Worm (Caenorhabditis elegans): Measurements from ENCODE around the gene T22F3.8.
"Not testable (repeated sequence)": the region's sequence is repeated elsewhere in the genome, so short reads cannot be mapped to it uniquely, and the experiment has no call there.

T22F3.8 gene

DNA sequence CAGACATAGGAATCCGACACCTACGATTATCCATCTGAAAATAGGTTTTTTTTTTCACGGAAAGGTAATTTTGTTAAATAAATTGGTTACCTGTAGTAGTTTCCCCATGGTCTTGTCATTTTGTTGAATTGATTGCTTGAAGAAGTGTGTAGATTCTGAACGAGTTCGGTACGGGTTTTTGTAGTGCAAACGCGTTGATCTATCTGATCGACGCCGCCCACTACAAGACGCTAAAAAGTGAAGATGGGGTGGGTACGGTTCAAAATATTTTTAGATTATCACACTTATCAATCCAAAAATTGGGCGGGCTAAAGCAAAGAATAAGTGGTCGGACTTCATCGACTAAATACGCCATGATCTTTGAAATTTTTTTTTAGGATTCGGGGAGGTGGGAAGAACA lies 9.2 kb upstream of the T22F3.8 start, which contains the start of gene T22F3.11:
Gene T22F3.11 (minus strand): TSS at position 157 of the 400 bp plus-strand sequence.
- TF ChIP-seq W03F9.2 (tag; optimal IDR thresholded peaks at IDR 0.05): no peak
- TF ChIP-seq dao-5 (tag; optimal IDR thresholded peaks at IDR 0.05): no peak
- TF ChIP-seq him-1 (tag; optimal IDR thresholded peaks at IDR 0.05): no peak

- TF ChIP-seq him-1 (tag; optimal IDR thresholded peaks at IDR 0.05) (no peak), dao-5 (tag; optimal IDR thresholded peaks at IDR 0.05) (no peak), W03F9.2 (tag; optimal IDR thresholded peaks at IDR 0.05) (no peak)
Measured at ce11 chrV:3613042-3613441, 7.8 kb upstream of the T22F3.8 start.

- TF ChIP-seq dao-5 (tag; optimal IDR thresholded peaks at IDR 0.05): no peak
- TF ChIP-seq W03F9.2 (tag; optimal IDR thresholded peaks at IDR 0.05): no peak
- no peak for TF ChIP-seq him-1 (tag; optimal IDR thresholded peaks at IDR 0.05)
Measured at ce11 chrV:3611654-3612053, 6.4 kb upstream of the T22F3.8 start, which contains the start of gene T22F3.10. Gene T22F3.10 (minus strand): TSS chrV:3611754.

DNA sequence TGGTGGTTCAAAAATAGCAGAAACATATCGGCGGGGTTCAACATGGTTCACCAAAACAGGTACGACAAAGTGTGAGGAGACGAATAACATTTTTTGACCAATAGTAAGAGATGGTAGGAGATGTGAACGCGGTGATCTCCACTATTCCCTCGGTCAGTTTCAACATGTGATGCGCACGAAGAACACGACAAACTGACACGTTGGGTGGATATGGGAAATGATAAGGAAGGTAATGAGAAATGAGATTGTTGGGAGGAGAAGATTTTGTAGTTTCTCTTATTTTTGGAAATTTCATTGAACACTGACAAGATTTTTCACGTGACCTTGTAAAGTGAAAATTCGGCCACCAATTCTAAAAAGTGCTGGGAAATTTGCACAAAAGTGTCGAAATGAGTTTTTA lies 5.5 kb upstream of the T22F3.8 start:
- no peak for TF ChIP-seq him-1 (tag; optimal IDR thresholded peaks at IDR 0.05)
- TF ChIP-seq dao-5 (tag; optimal IDR thresholded peaks at IDR 0.05): no peak
- TF ChIP-seq W03F9.2 (tag; optimal IDR thresholded peaks at IDR 0.05): no peak

DNA sequence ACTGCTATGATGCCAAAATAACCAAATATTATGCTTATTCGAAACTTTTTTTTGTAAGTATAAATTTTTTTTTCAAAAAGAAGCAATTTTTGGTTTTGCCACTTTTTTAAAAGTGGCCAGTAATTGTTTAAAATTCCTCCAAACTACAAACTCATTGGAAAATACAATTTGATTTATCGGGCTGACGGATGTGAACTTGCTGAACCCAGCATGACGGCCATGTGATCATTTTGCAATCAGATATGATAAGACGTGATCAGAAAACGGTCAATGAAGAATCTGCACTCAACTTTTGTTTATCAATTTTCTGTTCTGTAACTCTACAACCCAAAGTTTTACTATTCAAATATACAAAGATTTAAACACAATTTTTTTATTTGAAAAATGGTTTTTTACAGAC lies 1.2 kb upstream of the T22F3.8 start:
- TF ChIP-seq dao-5 (tag; optimal IDR thresholded peaks at IDR 0.05) (no peak), W03F9.2 (tag; optimal IDR thresholded peaks at IDR 0.05) (no peak), him-1 (tag; optimal IDR thresholded peaks at IDR 0.05) (no peak)

- TF ChIP-seq W03F9.2 (tag; optimal IDR thresholded peaks at IDR 0.05) (no peak), him-1 (tag; optimal IDR thresholded peaks at IDR 0.05) (no peak), dao-5 (tag; optimal IDR thresholded peaks at IDR 0.05) (no peak)
Measured at ce11 chrV:3600570-3600969, 4.7 kb downstream of the T22F3.8 start, which contains the start of gene T22F3.7. Gene T22F3.7 (minus strand): TSS chrV:3600670.

ce11 chrV:3597052-3597451 lies 8.2 kb downstream of the T22F3.8 start, which contains the start of gene srh-212:
Gene srh-212 (minus strand): TSS chrV:3597152.
- not testable (repeated sequence) for TF ChIP-seq him-1, W03F9.2, dao-5 (tag; optimal IDR thresholded peaks at IDR 0.05)

ce11 chrV:3594936-3595335 lies 10.3 kb downstream of the T22F3.8 start, which contains the start of gene srh-213:
Gene srh-213 (minus strand): TSS chrV:3595036.
- no peak for TF ChIP-seq him-1 (tag; optimal IDR thresholded peaks at IDR 0.05)
- TF ChIP-seq W03F9.2 (tag; optimal IDR thresholded peaks at IDR 0.05): no peak

DNA sequence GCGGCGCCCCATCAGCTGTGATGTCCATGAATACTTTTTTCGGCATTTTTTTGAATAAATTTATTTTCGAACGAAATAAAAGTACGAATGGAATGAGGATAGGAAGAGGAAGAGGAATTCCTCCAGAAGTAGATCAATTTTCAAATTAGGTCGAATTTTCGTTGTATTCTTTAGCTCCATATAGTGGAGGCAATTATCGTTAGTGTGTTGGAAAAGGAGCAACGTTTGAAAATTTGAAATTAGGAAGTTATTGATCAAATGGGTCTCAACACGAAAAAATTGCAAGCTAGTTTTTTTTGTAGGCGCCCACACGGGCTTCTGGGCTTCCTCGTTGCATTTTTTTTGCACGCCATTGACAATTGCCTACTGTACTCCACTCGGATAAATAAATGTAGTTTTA lies 13.1 kb downstream of the T22F3.8 start, which contains the start of gene T22F3.12:
Gene T22F3.12 (minus strand): TSS at position 101 of the 400 bp plus-strand sequence.
- TF ChIP-seq W03F9.2 (tag; optimal IDR thresholded peaks at IDR 0.05): no peak

- no peak for TF ChIP-seq dao-5 (tag; optimal IDR thresholded peaks at IDR 0.05)
- TF ChIP-seq W03F9.2 (tag; optimal IDR thresholded peaks at IDR 0.05): no peak
- TF ChIP-seq him-1 (tag; optimal IDR thresholded peaks at IDR 0.05): no peak
Measured at ce11 chrV:3588223-3588622, 17.0 kb downstream of the T22F3.8 start.

DNA sequence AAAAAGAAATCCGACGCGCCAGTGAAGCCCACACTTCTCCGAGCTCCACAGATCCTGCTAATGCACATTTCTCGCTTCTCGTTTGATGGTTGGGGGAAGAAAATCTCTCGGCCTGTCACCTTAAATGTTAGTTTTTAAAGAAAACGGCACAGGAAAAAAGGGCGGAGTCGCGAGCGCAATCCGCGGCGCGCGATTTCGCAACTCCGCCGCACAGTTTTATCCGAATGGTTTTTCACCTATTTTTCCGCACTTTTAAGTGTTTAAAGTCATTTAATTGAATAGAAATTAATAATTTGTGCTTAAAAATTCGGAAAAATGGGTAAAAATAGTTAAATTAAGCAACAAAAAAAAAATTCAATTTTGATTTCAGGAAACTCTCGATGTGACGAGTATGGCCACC lies 17.6 kb downstream of the T22F3.8 start:
- TF ChIP-seq him-1 (tag; optimal IDR thresholded peaks at IDR 0.05) (no peak), dao-5 (tag; optimal IDR thresholded peaks at IDR 0.05) (no peak), W03F9.2 (tag; optimal IDR thresholded peaks at IDR 0.05) (no peak)

- TF ChIP-seq him-1 (tag; optimal IDR thresholded peaks at IDR 0.05): no peak
- no peak for TF ChIP-seq W03F9.2 (tag; optimal IDR thresholded peaks at IDR 0.05)
- no peak for TF ChIP-seq dao-5 (tag; optimal IDR thresholded peaks at IDR 0.05)
Measured at ce11 chrV:3586014-3586689, 19.1 kb downstream of the T22F3.8 start, which contains the start of the genes rpl-11.1 and T22F3.2. Gene rpl-11.1 (minus strand): TSS chrV:3586064. Gene T22F3.2 (plus strand): TSS chrV:3586639.

DNA sequence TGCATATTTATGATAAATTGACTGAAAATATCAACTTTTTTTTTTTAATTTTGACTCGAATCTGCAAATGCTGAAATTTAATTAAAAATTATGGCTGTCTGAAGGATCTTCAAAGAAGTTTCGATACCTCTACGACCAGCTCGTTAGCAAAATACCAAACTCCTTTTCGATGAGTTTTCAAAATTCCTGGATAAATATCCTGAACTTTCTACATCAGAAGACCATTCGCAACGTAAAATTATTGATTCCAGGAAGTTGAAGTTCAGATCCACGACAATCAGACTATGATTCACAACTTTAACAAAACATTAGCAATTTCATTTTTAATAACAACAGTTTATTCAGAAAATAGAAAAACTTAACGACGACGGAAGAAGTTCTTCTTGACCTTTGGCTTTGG lies 20.2 kb downstream of the T22F3.8 start:
- TF ChIP-seq W03F9.2 (tag; optimal IDR thresholded peaks at IDR 0.05) (no peak), him-1 (tag; optimal IDR thresholded peaks at IDR 0.05) (no peak), dao-5 (tag; optimal IDR thresholded peaks at IDR 0.05) (no peak)

DNA sequence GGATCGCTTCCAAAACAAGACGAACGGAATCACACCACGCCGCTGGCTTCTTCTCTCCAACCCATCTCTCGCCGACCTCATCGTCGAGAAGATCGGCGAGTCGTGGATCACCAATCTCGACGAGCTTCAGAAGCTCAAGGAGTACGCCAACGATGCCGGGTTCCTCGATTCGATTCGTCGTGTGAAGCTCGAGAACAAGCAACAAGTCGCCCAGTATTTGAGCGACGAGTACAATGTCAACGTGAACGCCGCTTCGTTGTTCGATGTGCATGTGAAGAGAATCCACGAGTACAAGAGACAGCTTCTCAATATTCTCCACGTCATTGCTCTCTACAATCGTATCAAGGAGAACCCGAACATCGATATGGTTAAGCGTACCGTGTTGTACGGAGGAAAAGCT lies 21.6 kb downstream of the T22F3.8 start:
- no peak for TF ChIP-seq W03F9.2 (tag; optimal IDR thresholded peaks at IDR 0.05)
- TF ChIP-seq him-1 (tag; optimal IDR thresholded peaks at IDR 0.05): no peak
- TF ChIP-seq dao-5 (tag; optimal IDR thresholded peaks at IDR 0.05): no peak

- TF ChIP-seq him-1 (tag; optimal IDR thresholded peaks at IDR 0.05) (no peak), dao-5 (tag; optimal IDR thresholded peaks at IDR 0.05) (no peak), W03F9.2 (tag; optimal IDR thresholded peaks at IDR 0.05) (no peak)
Measured at ce11 chrV:3582671-3583070, 22.6 kb downstream of the T22F3.8 start.

All from whole organism, L4/young adult.